Fruit fly (Drosophila melanogaster) whole organism, embryonic: ENCODE measurements around the gene Sbf.

Experiments
- ATbp ChIP-seq: fragments of 200-800 bp; sonication (Bioruptor generic); optimal IDR thresholded peaks from 2 replicates; lab custom pipeline; 2017; ENCODE audit warnings: missing biosample characterization, mild to moderate bottlenecking, missing genetic modification characterization, missing genetic modification reagents
- Blimp-1 ChIP-seq: fragments of 200-800 bp; sonication (Bioruptor generic); optimal IDR thresholded peaks from 3 replicates; lab custom pipeline; 2018; ENCODE audit warnings: missing biosample characterization, missing genetic modification characterization, mild to moderate bottlenecking, moderate library complexity, missing genetic modification reagents
- C15 ChIP-seq: fragments of 200-800 bp; sonication (Bioruptor generic); IDR thresholded peaks from 3 replicates; pipeline ENCODE4 v1.3.6; 2022; ENCODE audit warnings: missing biosample characterization, missing genetic modification characterization
- CG10654 ChIP-seq: fragments of 200-800 bp; sonication (Bioruptor generic); optimal IDR thresholded peaks from 2 replicates; lab custom pipeline; 2016; ENCODE audit warnings: missing biosample characterization, missing genetic modification characterization
- CG11085 ChIP-seq: fragments of 200-800 bp; sonication (Bioruptor generic); IDR thresholded peaks from 2 replicates; pipeline ENCODE4 v1.3.6; 2022; ENCODE audit warnings: missing biosample characterization, missing genetic modification characterization
- CG13296 ChIP-seq: fragments of 200-800 bp; sonication (Bioruptor generic); optimal IDR thresholded peaks from 3 replicates; lab custom pipeline; 2018; ENCODE audit warnings: missing biosample characterization, mild to moderate bottlenecking, missing genetic modification characterization
- CG17612 ChIP-seq: fragments of 200-800 bp; sonication (Bioruptor generic); IDR thresholded peaks from 2 replicates; pipeline ENCODE4 v1.3.6; 2022; ENCODE audit warnings: missing biosample characterization, missing genetic modification characterization
- CG1792 ChIP-seq: fragments of 200-800 bp; sonication (Bioruptor generic); optimal IDR thresholded peaks from 2 replicates; lab custom pipeline; 2016; ENCODE audit warnings: missing biosample characterization, missing genetic modification characterization
- CG1832 ChIP-seq: fragments of 200-800 bp; sonication (Bioruptor generic); optimal IDR thresholded peaks from 2 replicates; lab custom pipeline; 2017; ENCODE audit warnings: missing biosample characterization, mild to moderate bottlenecking, missing genetic modification characterization, inconsistent platforms
- CG18599 ChIP-seq: fragments of 200-800 bp; sonication (Bioruptor generic); optimal IDR thresholded peaks from 3 replicates; lab custom pipeline; 2017; ENCODE audit warnings: missing biosample characterization, missing genetic modification characterization, mild to moderate bottlenecking, moderate library complexity, missing genetic modification reagents
- CG2116 ChIP-seq: fragments of 200-800 bp; sonication (Bioruptor generic); optimal IDR thresholded peaks from 3 replicates; lab custom pipeline; 2018; ENCODE audit warnings: missing biosample characterization, mild to moderate bottlenecking, missing genetic modification characterization
- CG2129 ChIP-seq: fragments of 200-800 bp; sonication (Bioruptor generic); IDR thresholded peaks from 2 replicates; pipeline ENCODE4 v1.3.6; 2022; ENCODE audit warnings: missing biosample characterization, missing genetic modification characterization; ENCODE audit not compliant: partially characterized antibody
- CG2889 ChIP-seq: fragments of 200-800 bp; sonication (Bioruptor generic); IDR thresholded peaks from 3 replicates; pipeline ENCODE4 v1.3.6; 2022; ENCODE audit warnings: missing biosample characterization, missing genetic modification characterization
- CG31365 ChIP-seq: fragments of 200-800 bp; sonication (Bioruptor generic); optimal IDR thresholded peaks from 2 replicates; lab custom pipeline; 2018; ENCODE audit warnings: missing biosample characterization, mild to moderate bottlenecking, missing genetic modification characterization
- CG3163 ChIP-seq: fragments of 200-800 bp; sonication (Bioruptor generic); optimal IDR thresholded peaks from 3 replicates; lab custom pipeline; 2016; ENCODE audit warnings: missing biosample characterization, missing genetic modification characterization
- CG3281 ChIP-seq: fragments of 200-800 bp; sonication (Bioruptor generic); optimal IDR thresholded peaks from 3 replicates; lab custom pipeline; 2017; ENCODE audit warnings: missing biosample characterization, mild to moderate bottlenecking, missing genetic modification characterization
- CG33213 ChIP-seq: fragments of 200-800 bp; sonication (Bioruptor generic); optimal IDR thresholded peaks from 3 replicates; lab custom pipeline; 2016; ENCODE audit warnings: missing biosample characterization, missing genetic modification characterization
- CG34224 ChIP-seq: fragments of 200-800 bp; sonication (Bioruptor generic); IDR thresholded peaks from 3 replicates; pipeline ENCODE4 v1.3.6; 2022; ENCODE audit warnings: missing biosample characterization, missing genetic modification characterization; ENCODE audit not compliant: partially characterized antibody
- CG3726 ChIP-seq: fragments of 200-800 bp; sonication (Bioruptor generic); IDR thresholded peaks from 3 replicates; pipeline ENCODE4, ENCODE4 v1.3.6; 2022; ENCODE audit warnings: missing biosample characterization, missing genetic modification characterization
- CG3838 ChIP-seq: fragments of 200-800 bp; sonication (Bioruptor generic); optimal IDR thresholded peaks from 3 replicates; lab custom pipeline; 2016; ENCODE audit warnings: missing biosample characterization, missing genetic modification characterization
- CG4854 ChIP-seq: fragments of 200-800 bp; sonication (Bioruptor generic); optimal IDR thresholded peaks from 2 replicates; lab custom pipeline; 2016; ENCODE audit warnings: missing biosample characterization, missing genetic modification characterization, inconsistent platforms
- CG7839 ChIP-seq: fragments of 200-800 bp; sonication (Bioruptor generic); optimal IDR thresholded peaks from 3 replicates; lab custom pipeline; 2018; ENCODE audit warnings: missing biosample characterization, mild to moderate bottlenecking, missing genetic modification characterization, moderate library complexity
- CG8089 ChIP-seq: fragments of 200-800 bp; sonication (Bioruptor generic); optimal IDR thresholded peaks from 3 replicates; lab custom pipeline; 2016; ENCODE audit warnings: missing biosample characterization, missing genetic modification characterization
- CG9817 ChIP-seq: fragments of 200-800 bp; sonication (Bioruptor generic); optimal IDR thresholded peaks from 2 replicates; lab custom pipeline; 2018; ENCODE audit warnings: missing biosample characterization, mild to moderate bottlenecking, missing genetic modification characterization, moderate library complexity
- Dek ChIP-seq: fragments of 200-800 bp; sonication (Bioruptor generic); optimal IDR thresholded peaks from 3 replicates; lab custom pipeline; 2019; ENCODE audit warnings: missing biosample characterization, mild to moderate bottlenecking, missing genetic modification characterization, moderate library complexity
- Ets65A ChIP-seq: fragments of 200-800 bp; sonication (Bioruptor generic); peaks from one replicate; lab custom pipeline; 2016; ENCODE audit warnings: missing biosample characterization, missing genetic modification characterization
- HLH4C ChIP-seq: fragments of 200-800 bp; sonication (Bioruptor generic); IDR thresholded peaks from 3 replicates; pipeline ENCODE4 v1.3.6; 2022; ENCODE audit warnings: missing biosample characterization, missing genetic modification characterization; ENCODE audit not compliant: partially characterized antibody
- Kr ChIP-seq: fragments of 200-800 bp; sonication (Bioruptor generic); optimal IDR thresholded peaks from 2 replicates; lab custom pipeline; 2017; ENCODE audit warnings: missing biosample characterization, mild to moderate bottlenecking, missing genetic modification characterization
- Max ChIP-seq: fragments of 200-800 bp; sonication (Bioruptor generic); optimal IDR thresholded peaks from 2 replicates; lab custom pipeline; 2016; ENCODE audit warnings: missing biosample characterization, mild to moderate bottlenecking, missing genetic modification characterization
- Neu2 ChIP-seq: fragments of 200-800 bp; sonication (Bioruptor generic); optimal IDR thresholded peaks from 3 replicates; lab custom pipeline; 2016; ENCODE audit warnings: missing biosample characterization, missing genetic modification characterization, borderline replicate concordance
- Nf-YA ChIP-seq: fragments of 200-800 bp; sonication (Bioruptor generic); IDR thresholded peaks from 2 replicates; pipeline ENCODE4 v1.3.6; 2022; ENCODE audit warnings: missing biosample characterization, missing genetic modification characterization
- Pdp1 ChIP-seq, 2 experiments: fragments of 200-800 bp; sonication (Bioruptor generic); optimal IDR thresholded peaks; 3 replicates each; lab custom pipeline; 2016; ENCODE audit warnings: missing biosample characterization in 2 of 2, missing genetic modification characterization in 2 of 2, mild to moderate bottlenecking in 1 of 2, moderate library complexity in 1 of 2
- Vsx1 ChIP-seq: fragments of 200-800 bp; sonication (Bioruptor generic); optimal IDR thresholded peaks from 2 replicates; lab custom pipeline; 2017; ENCODE audit warnings: missing biosample characterization, mild to moderate bottlenecking, missing genetic modification characterization, missing genetic modification reagents
- Xbp1 ChIP-seq: fragments of 200-800 bp; sonication (Bioruptor generic); optimal IDR thresholded peaks from 3 replicates; lab custom pipeline; 2016; ENCODE audit warnings: missing biosample characterization, mild to moderate bottlenecking, missing genetic modification characterization
- YL-1 ChIP-seq: fragments of 200-800 bp; sonication (Bioruptor generic); optimal IDR thresholded peaks from 3 replicates; lab custom pipeline; 2017; ENCODE audit warnings: missing biosample characterization, mild to moderate bottlenecking, missing genetic modification characterization
- amos ChIP-seq: fragments of 200-800 bp; sonication (Bioruptor generic); IDR thresholded peaks from 2 replicates; pipeline ENCODE4 v1.3.6; 2022; ENCODE audit warnings: missing biosample characterization, missing genetic modification characterization; ENCODE audit not compliant: partially characterized antibody
- ash1 ChIP-seq: fragments of 200-800 bp; sonication (Bioruptor generic); optimal IDR thresholded peaks from 2 replicates; lab custom pipeline; 2018; ENCODE audit warnings: missing biosample characterization, mild to moderate bottlenecking, missing genetic modification characterization
- caup ChIP-seq: fragments of 200-800 bp; sonication (Bioruptor generic); optimal IDR thresholded peaks from 3 replicates; lab custom pipeline; 2017; ENCODE audit warnings: missing biosample characterization, mild to moderate bottlenecking, missing genetic modification characterization, moderate library complexity; ENCODE audit not compliant: severe bottlenecking
- crol ChIP-seq: fragments of 200-800 bp; sonication (Bioruptor generic); IDR thresholded peaks from 2 replicates; pipeline ENCODE4 v1.3.6; 2022; ENCODE audit warnings: missing biosample characterization, missing genetic modification characterization
- da ChIP-seq: fragments of 200-800 bp; sonication (Bioruptor generic); optimal IDR thresholded peaks from 2 replicates; lab custom pipeline; 2016; ENCODE audit warnings: missing biosample characterization, missing genetic modification characterization
- dati ChIP-seq: fragments of 200-800 bp; sonication (Bioruptor generic); IDR thresholded peaks from 2 replicates; pipeline ENCODE4 v1.3.6; 2022; ENCODE audit warnings: missing biosample characterization, missing genetic modification characterization
- emc ChIP-seq: fragments of 200-800 bp; sonication (Bioruptor generic); optimal IDR thresholded peaks from 2 replicates; lab custom pipeline; 2016; ENCODE audit warnings: missing biosample characterization, missing genetic modification characterization
- gsb ChIP-seq: fragments of 200-800 bp; sonication (Bioruptor generic); IDR thresholded peaks from 2 replicates; pipeline ENCODE4 v1.3.6; 2022; ENCODE audit warnings: missing biosample characterization, missing genetic modification characterization
- jigr1 ChIP-seq: fragments of 200-800 bp; sonication (Bioruptor generic); IDR thresholded peaks from 3 replicates; pipeline ENCODE4 v1.3.6; 2022; ENCODE audit warnings: missing biosample characterization, missing genetic modification characterization
- kni ChIP-seq: fragments of 200-800 bp; sonication (Bioruptor generic); optimal IDR thresholded peaks from 3 replicates; lab custom pipeline; 2017; ENCODE audit warnings: mild to moderate bottlenecking, missing biosample characterization, missing genetic modification reagents, missing genetic modification characterization
- pb ChIP-seq: fragments of 200-800 bp; sonication (Bioruptor generic); optimal IDR thresholded peaks from 3 replicates; lab custom pipeline; 2016; ENCODE audit warnings: missing biosample characterization, missing genetic modification characterization
- sr ChIP-seq: fragments of 200-800 bp; sonication (Bioruptor generic); IDR thresholded peaks from 3 replicates; pipeline ENCODE4 v1.3.6; 2022; ENCODE audit warnings: missing biosample characterization, missing genetic modification characterization
- tap ChIP-seq: fragments of 200-800 bp; optimal IDR thresholded peaks from 3 replicates; lab custom pipeline; 2019; ENCODE audit warnings: missing biosample characterization, mild to moderate bottlenecking, missing genetic modification characterization, moderate library complexity
- tll ChIP-seq, 2 experiments: fragments of 200-800 bp in 1 of 2; fragments of >200 bp in 1 of 2; sonication (Bioruptor generic) in 1 of 2; optimal IDR thresholded peaks; 2 replicates each; lab custom pipeline; 2017 to 2019; ENCODE audit warnings: missing biosample characterization in 2 of 2, missing genetic modification characterization in 2 of 2, mild to moderate bottlenecking in 1 of 2, moderate library complexity in 1 of 2
- tup ChIP-seq: fragments of 200-800 bp; sonication (Bioruptor generic); optimal IDR thresholded peaks from 2 replicates; lab custom pipeline; 2016; ENCODE audit warnings: missing biosample characterization, mild to moderate bottlenecking, missing genetic modification characterization, moderate library complexity
- twi ChIP-seq: fragments of 200-800 bp; optimal IDR thresholded peaks from 2 replicates; lab custom pipeline; 2019; ENCODE audit warnings: missing biosample characterization, mild to moderate bottlenecking, missing genetic modification characterization, moderate library complexity

Sbf gene

DNA sequence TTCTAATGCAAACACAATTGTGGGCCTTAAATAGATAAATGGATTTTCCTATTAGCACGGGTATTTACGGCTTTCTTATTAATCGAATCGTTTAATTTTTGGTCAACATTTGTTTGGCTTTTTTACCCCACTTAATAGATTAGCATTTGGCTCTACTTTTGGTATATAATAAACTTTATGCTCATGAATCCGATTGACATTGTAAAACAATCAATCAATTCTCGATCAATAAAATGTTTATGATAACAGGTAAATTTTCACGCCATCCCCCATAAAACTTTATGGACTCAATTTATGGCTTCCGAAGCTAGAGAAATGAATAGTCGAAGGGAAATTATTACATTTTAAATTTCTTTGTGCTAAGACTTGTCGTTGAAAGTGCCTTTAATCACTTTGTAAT is 12.9 kb upstream of the Sbf start (continued):
- no peak for TF ChIP-seq Xbp1 (GFP tag; lab: Kevin White, UChicago)
- TF ChIP-seq CG11085 (GFP tag; lab: Robert Waterston, UW) = no peak
- no peak for TF ChIP-seq HLH4C (GFP tag; lab: Robert Waterston, UW)
- TF ChIP-seq CG34224 = no peak
- TF ChIP-seq kni = no peak
- no peak for TF ChIP-seq CG3838 (GFP tag; lab: Kevin White, UChicago)
- no peak for TF ChIP-seq crol
- no peak for TF ChIP-seq pb
- TF ChIP-seq twi (tag; lab: Kevin White, UChicago) = no peak
- peak; percentile 73 for TF ChIP-seq CG13296 (GFP tag; lab: Kevin White, UChicago)
- TF ChIP-seq CG2116 = peak; percentile 3
- no peak for TF ChIP-seq CG18599 (GFP tag; lab: Kevin White, UChicago)
- no peak for TF ChIP-seq tup (GFP tag; lab: Kevin White, UChicago)
- TF ChIP-seq sr (GFP tag; lab: Robert Waterston, UW) = no peak
- no peak for TF ChIP-seq CG1832
- TF ChIP-seq ATbp (GFP tag; lab: Kevin White, UChicago) = peak; percentile 55
- peak; percentile 70 for TF ChIP-seq CG7839 (tag; lab: Kevin White, UChicago)
- TF ChIP-seq dati = no peak
- no peak for TF ChIP-seq CG10654 (GFP tag; lab: Kevin White, UChicago)
- no peak for TF ChIP-seq ash1 (GFP tag; lab: Kevin White, UChicago)
- TF ChIP-seq tap = peak; percentile 69
- no peak for TF ChIP-seq CG3726 (GFP tag; lab: Robert Waterston, UW)
- TF ChIP-seq Neu2 (GFP tag; lab: Kevin White, UChicago) = no peak
- TF ChIP-seq CG3163 (GFP tag; lab: Kevin White, UChicago) = no peak
- no peak for TF ChIP-seq Pdp1 (GFP tag; optimal IDR thresholded peaks at IDR 0.05; lab: Kevin White, UChicago)
- no peak for TF ChIP-seq CG9817 (tag; lab: Kevin White, UChicago)
- TF ChIP-seq jigr1 (GFP tag; lab: Robert Waterston, UW) = no peak
- TF ChIP-seq Nf-YA = no peak
- no peak for TF ChIP-seq CG2889 (GFP tag; lab: Robert Waterston, UW)
- TF ChIP-seq Blimp-1 (GFP tag; lab: Kevin White, UChicago) = peak; percentile 26
- TF ChIP-seq CG4854 (GFP tag; lab: Kevin White, UChicago) = no peak
- no peak for TF ChIP-seq C15 (GFP tag; lab: Robert Waterston, UW)
- no peak for TF ChIP-seq Dek (tag; lab: Kevin White, UChicago)
- TF ChIP-seq YL-1 (GFP tag; lab: Kevin White, UChicago) = no peak
- TF ChIP-seq caup (GFP tag; lab: Kevin White, UChicago) = no peak
- TF ChIP-seq Max = no peak
- TF ChIP-seq amos = no peak
- no peak for TF ChIP-seq emc (GFP tag; lab: Kevin White, UChicago)
- no peak for TF ChIP-seq Ets65A (GFP tag; lab: Kevin White, UChicago)
- no peak for TF ChIP-seq tll (GFP tag; optimal IDR thresholded peaks at IDR 0.05; lab: Kevin White, UChicago)
- TF ChIP-seq gsb (GFP tag; lab: Robert Waterston, UW) = no peak
- TF ChIP-seq CG3281 (GFP tag; lab: Kevin White, UChicago) = peak; percentile 70
- no peak for TF ChIP-seq CG33213 (GFP tag; lab: Kevin White, UChicago)
- no peak for TF ChIP-seq CG17612 (GFP tag; lab: Robert Waterston, UW)
- no peak for TF ChIP-seq CG8089 (GFP tag; lab: Kevin White, UChicago)
- TF ChIP-seq Vsx1 = peak; percentile 44
- TF ChIP-seq da = no peak
- no peak for TF ChIP-seq CG2129 (GFP tag; lab: Robert Waterston, UW)
- TF ChIP-seq CG1792 = no peak
- no peak for TF ChIP-seq Kr (GFP tag; lab: Kevin White, UChicago)
- peak; percentile 45 for TF ChIP-seq CG31365
